Fruit fly (Drosophila melanogaster): ENCODE results near the gene RanBP3.

dm6 chr3R:23724843-23725506 lies 27.7 kb downstream of the RanBP3 start:
- TF ChIP-seq CG30403 (GFP tag; optimal IDR thresholded peaks at IDR 0.05) (no peak), CG12659 (GFP tag; optimal IDR thresholded peaks at IDR 0.05) (no peak), HLH4C (GFP tag; IDR thresholded peaks at IDR 0.05; ENCODE audit: partially characterized antibody) (no peak), CG13296 (GFP tag; optimal IDR thresholded peaks at IDR 0.05) (no peak), Hr3 (GFP tag; optimal IDR thresholded peaks at IDR 0.05) (no peak), CG4820 (GFP tag; optimal IDR thresholded peaks at IDR 0.05) (no peak), CG3065 (GFP tag; optimal IDR thresholded peaks at IDR 0.05) (no peak), Drgx (GFP tag; IDR thresholded peaks at IDR 0.05) (no peak), Deaf1 (tag; optimal IDR thresholded peaks at IDR 0.05) (no peak), pan (optimal IDR thresholded peaks at IDR 0.05) (no peak), pan (GFP tag; optimal IDR thresholded peaks at IDR 0.05 in 1 of 2, IDR thresholded peaks at IDR 0.05 in 1 of 2) (no peak), HLH54F (GFP tag; optimal IDR thresholded peaks at IDR 0.05) (no peak)
